Worm (Caenorhabditis elegans) whole organism, early embryonic: ENCODE results near the gene ZK1086.2.

Source experiments
- B0310.2 ChIP-seq: sonication (generic microtip); optimal IDR thresholded peaks from 2 replicates; lab custom pipeline; 2016; ENCODE audit warnings: mild to moderate bottlenecking, missing genetic modification characterization, missing compliant biosample characterization
- F13C5.2 ChIP-seq: sonication (generic microtip); optimal IDR thresholded peaks from 2 replicates; lab custom pipeline; 2017; ENCODE audit warnings: mild to moderate bottlenecking, missing genetic modification characterization, inconsistent platforms, missing compliant biosample characterization
- aly-1 ChIP-seq: sonication (generic microtip); optimal IDR thresholded peaks from 2 replicates; lab custom pipeline; 2016; ENCODE audit warnings: missing genetic modification characterization, missing compliant biosample characterization
- ama-1 ChIP-seq: fragments of 150-350 bp; optimal IDR thresholded peaks from 2 replicates; lab custom pipeline; 2014
- ceh-13 ChIP-seq: fragments of 200-800 bp; sonication (Bioruptor generic); optimal IDR thresholded peaks from 2 replicates; lab custom pipeline; 2018; ENCODE audit warnings: mild to moderate bottlenecking, missing genetic modification characterization, missing compliant biosample characterization
- ceh-36 ChIP-seq: sonication (generic microtip); optimal IDR thresholded peaks from 2 replicates; lab custom pipeline; 2016; ENCODE audit warnings: missing genetic modification characterization, inconsistent platforms, missing compliant biosample characterization
- ets-7 ChIP-seq: sonication (generic microtip); optimal IDR thresholded peaks from 2 replicates; lab custom pipeline; 2016; ENCODE audit warnings: missing genotype, missing genetic modification characterization, missing compliant biosample characterization
- flt-1 ChIP-seq: fragments of 200-800 bp; sonication (Bioruptor generic); IDR thresholded peaks from 2 replicates; pipeline ENCODE4 v1.3.6; 2022; ENCODE audit warnings: missing genetic modification characterization, missing compliant biosample characterization
- hmbx-1 ChIP-seq: sonication (generic microtip); optimal IDR thresholded peaks from 2 replicates; lab custom pipeline; 2016; ENCODE audit warnings: mild to moderate bottlenecking, missing genetic modification characterization, missing compliant biosample characterization
- hmg-4 ChIP-seq: fragments of 200-800 bp; sonication (Bioruptor generic); optimal IDR thresholded peaks from 2 replicates; lab custom pipeline; 2018; ENCODE audit warnings: mild to moderate bottlenecking, missing genetic modification characterization, missing compliant biosample characterization
- hnd-1 ChIP-seq: sonication (generic microtip); optimal IDR thresholded peaks from 2 replicates; lab custom pipeline; 2016; ENCODE audit warnings: missing genetic modification characterization, missing compliant biosample characterization
- pes-1 ChIP-seq: fragments of 200-800 bp; sonication (Bioruptor generic); IDR thresholded peaks from 2 replicates; pipeline ENCODE4 v1.3.6; 2022; ENCODE audit warnings: missing genetic modification reagents, missing genetic modification characterization, missing compliant biosample characterization
- scrt-1 ChIP-seq: fragments of 200-800 bp; sonication (Bioruptor generic); IDR thresholded peaks from 2 replicates; pipeline ENCODE4 v1.3.6; 2022; ENCODE audit warnings: missing genetic modification characterization, missing compliant biosample characterization
- sea-1 ChIP-seq: fragments of 200-800 bp; sonication (Bioruptor generic); conservative IDR thresholded peaks from 2 replicates; pipeline ENCODE4 v1.3.6; 2022; ENCODE audit warnings: missing genetic modification characterization, missing compliant biosample characterization
- tbx-11 ChIP-seq: fragments of 200-800 bp; sonication (Bioruptor generic); IDR thresholded peaks from 2 replicates; pipeline ENCODE4 v1.3.6; 2022; ENCODE audit warnings: missing genetic modification characterization, missing compliant biosample characterization
- tbx-37 ChIP-seq: fragments of 200-800 bp; sonication (Bioruptor generic); conservative IDR thresholded peaks from 2 replicates; pipeline ENCODE4 v1.3.6; 2022; ENCODE audit warnings: missing genetic modification reagents, missing genetic modification characterization, missing compliant biosample characterization
- tra-4 ChIP-seq: sonication (generic microtip); optimal IDR thresholded peaks from 2 replicates; lab custom pipeline; 2017; ENCODE audit warnings: missing genetic modification characterization, missing compliant biosample characterization

The ZK1086.2 gene

DNA sequence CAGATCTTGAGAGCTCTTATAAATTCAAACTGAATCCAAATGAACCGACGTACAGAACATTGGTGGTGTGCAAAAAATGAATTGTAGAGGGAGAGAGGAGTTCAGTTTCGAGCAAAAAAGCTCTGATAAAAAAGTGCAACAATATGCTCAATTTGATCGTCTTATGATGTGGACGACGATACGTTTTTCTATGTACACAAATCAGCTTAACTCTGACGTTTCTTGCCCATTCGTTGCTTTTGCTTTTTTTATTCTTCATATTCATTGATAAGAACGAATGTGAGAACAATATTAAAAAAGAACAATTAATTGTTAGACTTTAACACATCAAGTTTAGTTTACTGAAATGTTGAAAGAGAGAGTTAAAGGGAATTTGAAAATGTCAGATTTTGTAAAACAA, 19.3 kb downstream of the ZK1086.2 start:
- TF ChIP-seq tbx-37 (GFP tag; lab: Robert Waterston, UW) (no peak), tra-4 (tag; lab: Kevin White, UChicago) (no peak), scrt-1 (GFP tag; lab: Robert Waterston, UW) (no peak)

DNA sequence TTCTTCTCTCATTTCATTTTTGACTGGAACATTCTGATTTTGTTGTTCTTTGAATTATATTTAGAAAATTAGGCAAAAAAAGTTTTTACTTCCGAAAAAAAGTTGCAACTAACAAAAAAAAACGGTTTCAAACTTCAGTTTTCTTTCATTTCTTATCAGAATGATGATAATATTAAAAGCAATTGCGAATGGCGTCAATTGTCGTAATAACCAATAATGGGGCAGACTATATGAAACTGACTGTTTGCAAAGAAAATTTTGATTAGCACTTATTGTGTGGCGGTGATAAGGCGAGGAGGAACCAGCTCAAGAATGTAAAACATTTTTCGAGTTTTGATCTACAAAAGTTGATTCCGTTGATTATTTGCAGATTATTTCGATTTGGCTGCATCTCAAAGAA, 20.7 kb downstream of the ZK1086.2 start:
- no peak for TF ChIP-seq B0310.2 (tag; lab: Kevin White, UChicago)

DNA sequence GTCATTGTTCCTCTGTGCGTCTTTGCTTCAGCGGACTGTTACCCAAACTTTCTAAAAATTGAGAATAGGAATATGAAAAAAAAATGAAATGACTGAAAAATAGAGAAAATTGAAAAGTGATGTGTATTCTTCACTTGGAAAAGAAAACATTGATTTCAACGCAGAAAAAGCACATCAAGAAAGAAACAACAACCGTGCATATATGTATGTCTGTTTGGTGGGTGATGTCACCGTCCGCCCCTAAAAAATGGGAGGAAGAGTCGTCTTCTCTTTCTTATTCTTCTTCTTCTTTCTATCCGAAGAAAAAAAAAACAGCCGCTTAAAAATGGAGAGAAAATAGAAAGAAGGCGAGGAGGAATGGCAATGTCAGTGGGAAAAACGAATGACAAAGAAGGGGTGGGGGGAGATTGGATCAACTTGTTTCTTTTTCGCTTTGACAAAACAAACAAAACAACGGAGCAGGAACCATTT, 22.9 kb downstream of the ZK1086.2 start, which contains the start of gene nkb-3:
Gene nkb-3 (minus strand): TSS at position 51 of the 471 bp plus-strand sequence.
- no peak for TF ChIP-seq aly-1 (tag; lab: Kevin White, UChicago)
- TF ChIP-seq B0310.2 (tag; lab: Kevin White, UChicago), result no peak

DNA sequence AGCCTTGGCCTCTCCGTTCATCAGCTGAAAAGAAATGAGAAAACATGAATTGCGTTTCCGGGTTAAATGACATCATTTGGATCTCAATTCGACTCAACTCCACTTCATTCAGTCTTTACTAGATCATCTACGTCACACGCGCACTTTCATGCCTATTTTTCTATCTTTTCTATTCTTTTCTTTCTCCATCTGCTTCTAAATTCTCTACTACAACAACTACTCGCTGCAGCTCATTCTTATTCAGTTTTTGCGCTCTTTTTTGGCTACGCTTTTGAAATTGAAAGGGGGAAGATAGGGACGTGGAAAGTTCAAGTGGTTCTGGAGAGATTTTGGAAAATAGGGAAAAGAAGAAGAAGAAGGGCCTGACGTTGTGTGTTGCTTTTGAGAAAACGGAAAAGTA, 24.9 kb downstream of the ZK1086.2 start:
- TF ChIP-seq tra-4 (tag; lab: Kevin White, UChicago) (no peak), tbx-37 (GFP tag; lab: Robert Waterston, UW) (no peak), ama-1 (no peak), F13C5.2 (no peak), ceh-36 (tag; lab: Kevin White, UChicago) (no peak), hmg-4 (no peak), B0310.2 (tag; lab: Kevin White, UChicago) (no peak), scrt-1 (GFP tag; lab: Robert Waterston, UW) (no peak), hmbx-1 (tag; lab: Kevin White, UChicago) (no peak), hnd-1 (tag; lab: Kevin White, UChicago) (no peak), aly-1 (tag; lab: Kevin White, UChicago) (no peak), pes-1 (GFP tag; lab: Robert Waterston, UW) (no peak), ets-7 (tag; lab: Kevin White, UChicago) (no peak), sea-1 (GFP tag; lab: Robert Waterston, UW) (no peak)

- TF ChIP-seq scrt-1 (GFP tag; lab: Robert Waterston, UW), result no peak
Measured at ce11 chrX:13767282-13767681, 26.1 kb downstream of the ZK1086.2 start.

ce11 chrX:13759676-13760447, 33.6 kb downstream of the ZK1086.2 start, which contains the start of gene cest-13:
Gene cest-13, plus strand, starts transcription at chrX:13760237.
- TF ChIP-seq tbx-11 (GFP tag; lab: Robert Waterston, UW) (no peak), tbx-37 (GFP tag; lab: Robert Waterston, UW) (no peak), hmg-4 (no peak), ama-1 (no peak), hnd-1 (tag; lab: Kevin White, UChicago) (no peak), scrt-1 (GFP tag; lab: Robert Waterston, UW) (no peak), hmbx-1 (tag; lab: Kevin White, UChicago) (no peak), B0310.2 (tag; lab: Kevin White, UChicago) (no peak), F13C5.2 (no peak), ets-7 (tag; lab: Kevin White, UChicago) (no peak), pes-1 (GFP tag; lab: Robert Waterston, UW) (no peak), ceh-36 (tag; lab: Kevin White, UChicago) (no peak), flt-1 (GFP tag; lab: Robert Waterston, UW) (no peak), tra-4 (tag; lab: Kevin White, UChicago) (no peak), ceh-13 (GFP tag; lab: Kevin White, UChicago) (no peak), aly-1 (tag; lab: Kevin White, UChicago) (no peak)

- TF ChIP-seq hmbx-1 (tag; lab: Kevin White, UChicago) (no peak), tbx-37 (GFP tag; lab: Robert Waterston, UW) (no peak), ets-7 (tag; lab: Kevin White, UChicago) (no peak), F13C5.2 (no peak), pes-1 (GFP tag; lab: Robert Waterston, UW) (no peak), ceh-36 (tag; lab: Kevin White, UChicago) (no peak)
Measured at ce11 chrX:13755469-13755868, 38.0 kb downstream of the ZK1086.2 start, which contains the start of gene aakb-1. Gene aakb-1, plus strand, starts transcription at chrX:13755769.

ce11 chrX:13754498-13754897, 38.9 kb downstream of the ZK1086.2 start:
- TF ChIP-seq flt-1 (GFP tag; lab: Robert Waterston, UW), result no peak
